Worm (Caenorhabditis elegans): ENCODE measurements around the gene rsp-6.

The rsp-6 gene

DNA sequence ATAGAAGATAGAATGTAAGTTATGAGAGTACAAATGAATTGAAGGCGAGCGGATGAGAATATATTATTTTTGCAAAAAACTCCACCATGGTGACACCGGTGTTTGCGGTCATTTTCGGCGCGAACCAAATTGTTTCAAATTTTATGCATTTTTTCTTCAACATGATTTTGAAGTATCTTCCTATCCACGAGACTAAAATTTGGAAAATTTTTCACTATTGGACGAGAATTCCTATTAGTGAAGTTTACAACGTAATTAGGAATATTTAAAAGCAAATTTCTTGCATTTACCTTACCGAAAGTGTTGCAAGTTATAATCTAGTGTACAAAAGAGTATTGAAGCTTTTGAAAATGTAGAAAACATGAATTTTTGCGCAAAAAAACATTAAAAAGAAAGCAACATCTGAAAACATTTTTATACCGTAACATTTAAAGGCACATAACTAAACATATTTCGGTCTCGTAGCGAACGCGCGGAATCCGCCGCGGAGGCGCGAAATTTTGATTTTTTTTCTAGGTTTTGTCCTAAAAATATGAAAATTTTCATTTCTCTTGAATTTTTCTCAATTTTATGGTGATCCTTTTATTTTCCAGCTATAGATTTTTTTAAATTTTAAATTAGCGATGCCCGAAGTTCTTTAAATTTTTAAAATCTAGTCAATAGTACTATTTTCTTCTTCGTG lies 5.5 kb upstream of the rsp-6 start, which contains the start of gene sgo-1:
Gene sgo-1, minus strand, starts transcription at position 51 of the 682 bp plus-strand sequence.
- TF ChIP-seq grh-1 (GFP tag; IDR thresholded peaks at IDR 0.05) (no peak), efl-1 (optimal IDR thresholded peaks at IDR 0.05) (peak; percentile 1 to 16), efl-1 (GFP tag; optimal IDR thresholded peaks at IDR 0.05 in 1 of 2) (no peak)

DNA sequence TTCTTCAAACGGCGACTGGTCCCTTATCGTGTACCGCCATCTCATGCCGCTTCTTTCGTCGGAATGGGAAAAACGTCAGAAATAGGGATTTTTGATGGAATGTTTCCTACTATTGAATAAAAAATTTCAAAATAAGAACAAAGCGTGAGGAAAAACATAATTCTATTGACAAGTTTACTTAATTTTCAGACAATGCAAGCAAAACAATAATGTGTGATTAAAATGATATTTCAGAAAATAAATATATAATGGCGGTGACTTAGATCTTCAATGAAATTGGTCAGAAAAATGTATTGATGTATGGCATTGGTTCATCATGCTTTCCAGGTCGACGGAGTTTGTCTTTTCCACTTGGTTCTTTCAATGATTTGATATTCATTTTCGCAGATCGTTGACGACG lies 3.7 kb upstream of the rsp-6 start, which contains the start of gene ntp-1:
Gene ntp-1, minus strand, starts transcription at position 101 of the 400 bp plus-strand sequence.
- TF ChIP-seq lir-3 (tag; optimal IDR thresholded peaks at IDR 0.05; ENCODE audit: poor library complexity) (no peak), nhr-84 (tag; optimal IDR thresholded peaks at IDR 0.05) (no peak), pag-3 (tag; optimal IDR thresholded peaks at IDR 0.05; ENCODE audit: borderline replicate concordance, insufficient read depth) (no peak), ceh-82 (tag; optimal IDR thresholded peaks at IDR 0.05) (no peak), fos-1 (tag; optimal IDR thresholded peaks at IDR 0.05) (no peak), lsy-2 (tag; optimal IDR thresholded peaks at IDR 0.05) (no peak), ceh-8 (GFP tag; optimal IDR thresholded peaks at IDR 0.05) (no peak), irx-1 (tag; optimal IDR thresholded peaks at IDR 0.05) (no peak), unc-86 (tag; optimal IDR thresholded peaks at IDR 0.05) (no peak), egl-13 (tag; optimal IDR thresholded peaks at IDR 0.05) (no peak), snpc-4 (tag; optimal IDR thresholded peaks at IDR 0.05) (no peak), fkh-4 (tag; optimal IDR thresholded peaks at IDR 0.05; ENCODE audit: borderline replicate concordance) (no peak), C34B4.2 (tag; optimal IDR thresholded peaks at IDR 0.05) (no peak), lin-15B (tag; optimal IDR thresholded peaks at IDR 0.05) (no peak), elt-3 (tag; optimal IDR thresholded peaks at IDR 0.05) (no peak), nhr-71 (tag; optimal IDR thresholded peaks at IDR 0.05) (no peak), C16A3.4 (tag; optimal IDR thresholded peaks at IDR 0.05) (no peak), ces-1 (GFP tag; optimal IDR thresholded peaks at IDR 0.05) (no peak)

DNA sequence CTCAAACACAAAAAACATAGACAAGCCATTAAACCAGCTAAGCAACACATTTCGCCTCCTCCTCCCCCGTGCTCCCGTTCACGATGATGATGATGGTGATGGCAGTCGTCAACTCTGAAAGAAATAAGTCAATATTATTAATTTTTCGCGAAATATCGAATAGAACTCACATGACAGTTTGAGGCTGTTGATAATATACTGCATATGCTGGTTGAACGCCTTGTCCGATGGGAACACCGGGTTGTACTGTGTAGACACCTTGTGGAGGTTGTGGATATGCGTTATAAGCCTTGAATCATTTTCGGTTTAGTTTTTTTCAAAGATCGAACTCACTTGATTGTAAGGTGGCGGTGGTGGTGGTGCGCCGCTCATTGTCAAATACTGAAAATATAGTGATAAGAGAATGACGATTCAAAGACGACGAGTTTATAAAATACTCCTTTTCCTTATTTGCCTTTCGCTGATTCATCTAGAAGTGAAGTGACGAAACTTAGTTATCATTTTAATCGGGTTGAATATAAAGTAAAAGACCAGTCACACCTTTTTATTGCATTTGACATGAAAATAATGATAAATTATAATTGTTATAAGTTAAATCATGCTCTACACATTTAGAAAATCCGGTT lies 905 bp upstream of the rsp-6 start, which contains the start of gene C33H5.13:
Gene C33H5.13, minus strand, starts transcription at position 443 of the 626 bp plus-strand sequence.
- TF ChIP-seq elt-2 (tag; optimal IDR thresholded peaks at IDR 0.05) (peak; percentile 34), rnt-1 (tag; optimal IDR thresholded peaks at IDR 0.05) (no peak), lin-35 (GFP tag; optimal IDR thresholded peaks at IDR 0.05) (peak in 1 of 2 experiments; percentile 20), efl-1 (optimal IDR thresholded peaks at IDR 0.05) (peak in 1 of 2 experiments; percentile 6), efl-1 (GFP tag; optimal IDR thresholded peaks at IDR 0.05 in 1 of 2) (peak in 1 of 2 experiments; percentile 56), nhr-76 (tag; optimal IDR thresholded peaks at IDR 0.05) (no peak)

DNA sequence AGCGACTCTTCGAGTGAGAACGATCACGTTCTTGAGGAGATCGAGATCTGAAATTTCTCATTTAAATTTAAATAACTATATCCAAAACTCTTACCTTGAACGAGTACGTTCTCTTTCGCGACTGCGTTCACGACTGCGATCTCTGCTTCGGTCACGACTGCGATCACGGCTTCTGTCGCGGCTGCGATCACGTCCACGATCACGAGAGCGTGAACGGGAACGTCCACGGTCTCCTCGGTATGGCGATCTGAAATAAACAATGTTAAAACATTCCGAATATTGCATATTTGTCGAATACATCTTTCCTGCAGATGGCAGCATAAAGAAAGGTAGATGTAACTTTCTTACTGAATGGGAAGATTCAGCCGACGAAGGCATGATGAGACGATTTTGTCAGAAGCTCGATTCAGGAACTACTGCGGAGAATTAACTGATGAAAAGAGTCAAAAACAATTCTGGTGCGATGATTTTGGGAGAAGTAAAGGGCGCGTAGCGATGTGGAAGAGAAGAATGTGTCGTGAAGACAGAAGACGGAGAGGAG lies 808 bp downstream of the rsp-6 start:
- TF ChIP-seq efl-1 (optimal IDR thresholded peaks at IDR 0.05): no peak
- TF ChIP-seq efl-1 (GFP tag; optimal IDR thresholded peaks at IDR 0.05 in 1 of 2): peak in 1 of 2 experiments; percentile 72
- no peak for TF ChIP-seq C16A3.4 (tag; optimal IDR thresholded peaks at IDR 0.05)

DNA sequence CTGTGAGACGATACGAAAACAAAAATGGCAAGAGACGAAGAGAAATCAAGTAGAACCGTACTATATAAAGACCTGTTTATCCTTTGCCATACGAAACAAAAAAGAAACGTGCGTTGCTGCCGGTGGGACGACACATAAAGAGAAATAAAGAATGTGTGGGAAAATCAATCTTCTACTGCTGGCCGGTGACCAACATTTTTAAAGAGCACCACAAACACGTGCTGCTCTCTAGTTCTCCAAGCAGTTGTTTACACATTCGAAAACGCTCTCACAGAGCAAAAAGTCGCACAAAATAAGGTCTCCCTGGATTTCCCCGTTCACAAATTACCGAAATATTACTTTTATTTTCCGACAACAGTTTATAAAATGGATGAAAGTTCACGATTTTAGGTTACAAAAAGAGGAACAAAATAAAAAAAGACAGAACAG lies 1.5 kb downstream of the rsp-6 start, which contains the start of gene imp-3:
Gene imp-3, minus strand, starts transcription at position 93 of the 429 bp plus-strand sequence.
- TF ChIP-seq rnt-1 (tag; optimal IDR thresholded peaks at IDR 0.05) (peak; percentile 31), nhr-85 (tag) (peak; percentile 40), lin-35 (GFP tag; optimal IDR thresholded peaks at IDR 0.05) (peak; percentile 13 to 62), alr-1 (tag; optimal IDR thresholded peaks at IDR 0.05; ENCODE audit: borderline replicate concordance) (no peak), aha-1 (tag; optimal IDR thresholded peaks at IDR 0.05) (no peak), ceh-8 (GFP tag; optimal IDR thresholded peaks at IDR 0.05) (no peak), zag-1 (tag; optimal IDR thresholded peaks at IDR 0.05) (no peak), nhr-11 (tag; optimal IDR thresholded peaks at IDR 0.05) (no peak), dpl-1 (GFP tag; optimal IDR thresholded peaks at IDR 0.05) (peak in 2 of 3 experiments; percentile 31 to 41), mdl-1 (tag; optimal IDR thresholded peaks at IDR 0.05) (peak in 1 of 2 experiments; percentile 78), lin-14 (GFP tag; optimal IDR thresholded peaks at IDR 0.05) (peak; percentile 71), elt-2 (tag; optimal IDR thresholded peaks at IDR 0.05) (peak; percentile 6), nhr-90 (tag; optimal IDR thresholded peaks at IDR 0.05; ENCODE audit: poor library complexity) (peak; percentile 58), nhr-71 (tag; optimal IDR thresholded peaks at IDR 0.05) (peak; percentile 65), nhr-77 (tag; optimal IDR thresholded peaks at IDR 0.05) (no peak), snu-23 (GFP tag; optimal IDR thresholded peaks at IDR 0.05) (peak; percentile 57), lin-13 (GFP tag; optimal IDR thresholded peaks at IDR 0.05) (no peak), nhr-19 (GFP tag; conservative IDR thresholded peaks at IDR 0.05) (0 out of 2 replicates have a peak, but pooled peaks have one; percentile 11), aly-2 (tag; optimal IDR thresholded peaks at IDR 0.05) (peak; percentile 16), nhr-84 (tag; optimal IDR thresholded peaks at IDR 0.05) (no peak), dsc-1 (tag; optimal IDR thresholded peaks at IDR 0.05) (peak; percentile 18), lir-3 (tag; optimal IDR thresholded peaks at IDR 0.05; ENCODE audit: poor library complexity) (no peak)

Data from whole organism, L1 larva.